Worm (Caenorhabditis elegans) whole organism, L2 larva: ENCODE results near the gene M70.5.

Experiments
- F13H6.1 ChIP-seq: sonication (generic microtip); optimal IDR thresholded peaks from 2 replicates; lab custom pipeline; 2016; ENCODE audit warnings: missing genetic modification characterization, missing compliant biosample characterization
- ama-1 ChIP-seq: fragments of 150-350 bp; optimal IDR thresholded peaks from 2 replicates; lab custom pipeline; 2018; ENCODE audit warnings: inconsistent platforms
- ceh-16 ChIP-seq: fragments of 150-350 bp; optimal IDR thresholded peaks from 2 replicates; lab custom pipeline; 2014; ENCODE audit warnings: missing biosample characterization, missing genetic modification characterization
- nhr-11 ChIP-seq: fragments of 150-350 bp; optimal IDR thresholded peaks from 2 replicates; lab custom pipeline; 2014; ENCODE audit warnings: missing biosample characterization, missing genetic modification characterization
- ztf-11 ChIP-seq: sonication (generic microtip); optimal IDR thresholded peaks from 2 replicates; lab custom pipeline; 2017; ENCODE audit warnings: missing biosample characterization, missing genetic modification characterization
- ztf-4 ChIP-seq: fragments of 150-350 bp; optimal IDR thresholded peaks from 2 replicates; lab custom pipeline; 2014; ENCODE audit warnings: missing biosample characterization, missing genetic modification characterization

ce11 chrIV:2284462-2285047, 9.1 kb upstream of the M70.5 start:
- TF ChIP-seq nhr-11 (tag; lab: Kevin White, UChicago) (no peak), ztf-4 (no peak), ceh-16 (tag; lab: Kevin White, UChicago) (no peak), F13H6.1 (tag; lab: Kevin White, UChicago) (no peak), ztf-11 (no peak), ama-1 (lab: Kevin White, UChicago) (no peak)
